Fruit fly (Drosophila melanogaster) whole organism, embryonic: ENCODE data around the gene DCAF12.
A peak's percentile ranks its signal among the peaks of the same experiment; 100 is the strongest.

Source experiments
- CG10979 ChIP-seq: fragments of 200-800 bp; sonication (Bioruptor generic); optimal IDR thresholded peaks from 2 replicates; lab custom pipeline; 2018; ENCODE audit warnings: missing biosample characterization, mild to moderate bottlenecking, missing genetic modification characterization, moderate library complexity
- CG11093 ChIP-seq: fragments of 200-800 bp; sonication (Bioruptor generic); IDR thresholded peaks from 3 replicates; pipeline ENCODE4 v1.3.6; 2022; ENCODE audit warnings: missing biosample characterization, missing genetic modification characterization
- CG11504 ChIP-seq: fragments of 200-800 bp; sonication (Bioruptor generic); optimal IDR thresholded peaks from 3 replicates; lab custom pipeline; 2019; ENCODE audit warnings: missing biosample characterization, mild to moderate bottlenecking, missing genetic modification characterization, moderate library complexity
- CG11723 ChIP-seq: fragments of 200-800 bp; sonication (Bioruptor generic); optimal IDR thresholded peaks from 2 replicates; lab custom pipeline; 2017; ENCODE audit warnings: missing biosample characterization, mild to moderate bottlenecking, missing genetic modification characterization
- CG12299 ChIP-seq: fragments of 200-800 bp; sonication (Bioruptor generic); optimal IDR thresholded peaks from 2 replicates; lab custom pipeline; 2018; ENCODE audit warnings: missing biosample characterization, mild to moderate bottlenecking, missing genetic modification characterization
- CG15269 ChIP-seq: fragments of 200-800 bp; sonication (Bioruptor generic); optimal IDR thresholded peaks from 2 replicates; lab custom pipeline; 2018; ENCODE audit warnings: missing biosample characterization, mild to moderate bottlenecking, missing genetic modification characterization, moderate library complexity
- CG15479 ChIP-seq: fragments of 200-800 bp; sonication (Bioruptor generic); optimal IDR thresholded peaks from 3 replicates; lab custom pipeline; 2019; ENCODE audit warnings: missing biosample characterization, mild to moderate bottlenecking, missing genetic modification characterization, moderate library complexity
- CG15514 ChIP-seq: fragments of 200-800 bp; sonication (Bioruptor generic); optimal IDR thresholded peaks from 3 replicates; lab custom pipeline; 2017; ENCODE audit warnings: missing biosample characterization, missing genetic modification characterization, mild to moderate bottlenecking, moderate library complexity, missing genetic modification reagents
- CG30403 ChIP-seq: fragments of 200-800 bp; sonication (Bioruptor generic); optimal IDR thresholded peaks from 3 replicates; lab custom pipeline; 2016; ENCODE audit warnings: missing biosample characterization, missing genetic modification characterization
- CG31388 ChIP-seq: fragments of 200-800 bp; sonication (Bioruptor generic); optimal IDR thresholded peaks from 2 replicates; lab custom pipeline; 2016; ENCODE audit warnings: missing biosample characterization, missing genetic modification characterization
- CG33213 ChIP-seq: fragments of 200-800 bp; sonication (Bioruptor generic); optimal IDR thresholded peaks from 3 replicates; lab custom pipeline; 2016; ENCODE audit warnings: missing biosample characterization, missing genetic modification characterization
- CG6175 ChIP-seq: fragments of 200-800 bp; sonication (Bioruptor generic); IDR thresholded peaks from 3 replicates; pipeline ENCODE4 v1.3.6; 2022; ENCODE audit warnings: missing biosample characterization, missing genetic modification characterization
- CG7987 ChIP-seq: fragments of 200-800 bp; sonication (Bioruptor generic); optimal IDR thresholded peaks from 2 replicates; lab custom pipeline; 2018; ENCODE audit warnings: missing biosample characterization, mild to moderate bottlenecking, missing genetic modification characterization, moderate library complexity
- CG9437 ChIP-seq: fragments of 200-800 bp; sonication (Bioruptor generic); optimal IDR thresholded peaks from 2 replicates; lab custom pipeline; 2018; ENCODE audit warnings: missing biosample characterization, mild to moderate bottlenecking, missing genetic modification characterization
- Camta ChIP-seq: fragments of 200-800 bp; sonication (Bioruptor generic); optimal IDR thresholded peaks from 2 replicates; lab custom pipeline; 2016; ENCODE audit warnings: missing biosample characterization, missing genetic modification characterization
- CkIIα-i1 ChIP-seq: fragments of 200-800 bp; sonication (Bioruptor generic); IDR thresholded peaks from 2 replicates; pipeline ENCODE4 v1.3.6; 2022; ENCODE audit warnings: missing biosample characterization, missing genetic modification characterization
- Dbx ChIP-seq: fragments of 200-800 bp; sonication (Bioruptor generic); IDR thresholded peaks from 3 replicates; pipeline ENCODE4 v1.3.6; 2022; ENCODE audit warnings: missing biosample characterization, missing genetic modification characterization
- Dfd ChIP-seq, 2 experiments: fragments of >200 bp; optimal IDR thresholded peaks; 2 replicates each; lab custom pipeline; 2017; ENCODE audit warnings: missing biosample characterization in 2 of 2, missing genetic modification characterization in 2 of 2
- Dp ChIP-seq: fragments of 200-800 bp; sonication (Bioruptor generic); optimal IDR thresholded peaks from 2 replicates; lab custom pipeline; 2018; ENCODE audit warnings: missing biosample characterization, mild to moderate bottlenecking, missing genetic modification characterization, moderate library complexity
- Elba2 ChIP-seq: fragments of 200-800 bp; sonication (Bioruptor generic); optimal IDR thresholded peaks from 3 replicates; lab custom pipeline; 2016; ENCODE audit warnings: missing biosample characterization, missing genetic modification characterization
- Hand ChIP-seq: fragments of 200-800 bp; sonication (Bioruptor generic); optimal IDR thresholded peaks from 2 replicates; lab custom pipeline; 2017; ENCODE audit warnings: mild to moderate bottlenecking, missing biosample characterization, missing genetic modification reagents, missing genetic modification characterization
- MESR4 ChIP-seq: fragments of 200-800 bp; sonication (Bioruptor generic); optimal IDR thresholded peaks from 2 replicates; lab custom pipeline; 2018; ENCODE audit warnings: missing biosample characterization, mild to moderate bottlenecking, missing genetic modification characterization, moderate library complexity
- Med ChIP-seq: fragments of 200-800 bp; sonication (Bioruptor generic); peaks from one replicate; lab custom pipeline; 2016; ENCODE audit warnings: missing biosample characterization, missing genetic modification characterization, mild to moderate bottlenecking, inconsistent platforms, moderate library complexity
- Meics ChIP-seq: fragments of 200-800 bp; sonication (Bioruptor generic); optimal IDR thresholded peaks from 2 replicates; lab custom pipeline; 2017; ENCODE audit warnings: missing biosample characterization, mild to moderate bottlenecking, missing genetic modification characterization
- Mes4 ChIP-seq: fragments of 200-800 bp; sonication (Bioruptor generic); optimal IDR thresholded peaks from 2 replicates; lab custom pipeline; 2016; ENCODE audit warnings: missing biosample characterization, missing genetic modification characterization
- NK7.1 ChIP-seq: fragments of 200-800 bp; sonication (Bioruptor generic); optimal IDR thresholded peaks from 3 replicates; lab custom pipeline; 2016; ENCODE audit warnings: missing biosample characterization, missing genetic modification characterization
- Sry-δ ChIP-seq: fragments of 200-800 bp; sonication (Bioruptor generic); optimal IDR thresholded peaks from 2 replicates; lab custom pipeline; 2016; ENCODE audit warnings: missing biosample characterization, missing genetic modification characterization
- Taf1 ChIP-seq: fragments of 200-800 bp; sonication (Bioruptor generic); IDR thresholded peaks from 2 replicates; pipeline ENCODE4 v1.3.6; 2022; ENCODE audit warnings: missing biosample characterization, missing genetic modification characterization
- YL-1 ChIP-seq: fragments of 200-800 bp; sonication (Bioruptor generic); optimal IDR thresholded peaks from 3 replicates; lab custom pipeline; 2017; ENCODE audit warnings: missing biosample characterization, mild to moderate bottlenecking, missing genetic modification characterization
- ase ChIP-seq: fragments of 200-800 bp; sonication (Bioruptor generic); IDR thresholded peaks from 3 replicates; pipeline ENCODE4 v1.3.6; 2022; ENCODE audit warnings: missing biosample characterization, missing genetic modification characterization
- cad ChIP-seq: fragments of >200 bp; optimal IDR thresholded peaks from 2 replicates; lab custom pipeline; 2017; ENCODE audit warnings: missing biosample characterization, missing genetic modification characterization
- chif ChIP-seq, 2 experiments: fragments of 200-800 bp; sonication (Bioruptor generic); optimal IDR thresholded peaks; 3 replicates each; lab custom pipeline; 2016; ENCODE audit warnings: missing biosample characterization in 2 of 2, missing genetic modification characterization in 2 of 2
- emc ChIP-seq: fragments of 200-800 bp; sonication (Bioruptor generic); optimal IDR thresholded peaks from 2 replicates; lab custom pipeline; 2016; ENCODE audit warnings: missing biosample characterization, missing genetic modification characterization
- eve ChIP-seq, 2 experiments: fragments of >200 bp; optimal IDR thresholded peaks; 2 replicates each; lab custom pipeline; 2017; ENCODE audit warnings: missing biosample characterization in 2 of 2, missing genetic modification characterization in 2 of 2
- exex ChIP-seq: fragments of 200-800 bp; sonication (Bioruptor generic); optimal IDR thresholded peaks from 4 replicates; lab custom pipeline; 2018; ENCODE audit warnings: missing biosample characterization, mild to moderate bottlenecking, missing genetic modification characterization, moderate library complexity
- ftz-f1 ChIP-seq: fragments of 200-800 bp; sonication (Bioruptor generic); optimal IDR thresholded peaks from 2 replicates; lab custom pipeline; 2016; ENCODE audit warnings: missing biosample characterization, missing genetic modification characterization
- hb ChIP-seq: fragments of 200-800 bp; sonication (Bioruptor generic); IDR thresholded peaks from 3 replicates; pipeline ENCODE4 v1.3.6; 2022; ENCODE audit warnings: missing biosample characterization, missing genetic modification characterization; ENCODE audit not compliant: partially characterized antibody
- hkb ChIP-seq, 2 experiments: fragments of 200-800 bp in 1 of 2; fragments of >200 bp in 1 of 2; sonication (Bioruptor generic) in 1 of 2; IDR thresholded peaks in 1 of 2; optimal IDR thresholded peaks in 1 of 2; 2 replicates each; pipeline versions ENCODE4 v1.3.6 to Lab custom; 2017 to 2022; ENCODE audit warnings: missing biosample characterization in 1 of 2, missing genetic modification characterization in 1 of 2
- insv ChIP-seq, 2 experiments: fragments of 200-800 bp; sonication (Bioruptor generic); optimal IDR thresholded peaks; 3 replicates each; lab custom pipeline; 2016 to 2018; ENCODE audit warnings: missing biosample characterization in 2 of 2, missing genetic modification characterization in 2 of 2
- kni ChIP-seq: fragments of 200-800 bp; sonication (Bioruptor generic); optimal IDR thresholded peaks from 3 replicates; lab custom pipeline; 2017; ENCODE audit warnings: mild to moderate bottlenecking, missing biosample characterization, missing genetic modification reagents, missing genetic modification characterization
- lmd ChIP-seq: fragments of 200-800 bp; sonication (Bioruptor generic); IDR thresholded peaks from 2 replicates; pipeline ENCODE4 v1.3.6; 2022; ENCODE audit warnings: missing biosample characterization, missing genetic modification characterization
- pan ChIP-seq, 4 experiments: fragments of >200 bp in 3 of 4; fragments of 200-800 bp in 1 of 4; sonication (Bioruptor generic) in 1 of 4; optimal IDR thresholded peaks in 3 of 4; IDR thresholded peaks in 1 of 4; 2 replicates each; pipeline versions ENCODE4 v1.3.6 to Lab custom; 2017 to 2022; ENCODE audit warnings: missing biosample characterization in 2 of 4, missing genetic modification characterization in 2 of 4, mixed read lengths in 1 of 4
- pfk ChIP-seq: fragments of 200-800 bp; sonication (Bioruptor generic); optimal IDR thresholded peaks from 2 replicates; lab custom pipeline; 2018; ENCODE audit warnings: missing biosample characterization, mild to moderate bottlenecking, missing genetic modification characterization, moderate library complexity
- pnt ChIP-seq: fragments of 200-800 bp; sonication (Bioruptor generic); optimal IDR thresholded peaks from 3 replicates; lab custom pipeline; 2016; ENCODE audit warnings: missing biosample characterization, missing genetic modification characterization
- sisA ChIP-seq: fragments of 200-800 bp; sonication (Bioruptor generic); IDR thresholded peaks from 2 replicates; pipeline ENCODE4 v1.3.6; 2022; ENCODE audit warnings: missing biosample characterization, missing genetic modification characterization
- so ChIP-seq: fragments of 200-800 bp; sonication (Bioruptor generic); IDR thresholded peaks from 3 replicates; pipeline ENCODE4 v1.3.6; 2022; ENCODE audit warnings: missing biosample characterization, missing genetic modification characterization
- tap ChIP-seq: fragments of 200-800 bp; optimal IDR thresholded peaks from 3 replicates; lab custom pipeline; 2019; ENCODE audit warnings: missing biosample characterization, mild to moderate bottlenecking, missing genetic modification characterization, moderate library complexity
- tio ChIP-seq: fragments of 200-800 bp; sonication (Bioruptor generic); optimal IDR thresholded peaks from 2 replicates; lab custom pipeline; 2017; ENCODE audit warnings: missing biosample characterization, missing genetic modification characterization, inconsistent platforms
- tx ChIP-seq: fragments of 200-800 bp; sonication (Bioruptor generic); optimal IDR thresholded peaks from 2 replicates; lab custom pipeline; 2016; ENCODE audit warnings: missing biosample characterization, missing genetic modification characterization
- zfh2 ChIP-seq: fragments of 200-800 bp; sonication (Bioruptor generic); optimal IDR thresholded peaks from 2 replicates; lab custom pipeline; 2016; ENCODE audit warnings: missing biosample characterization, missing genetic modification characterization

Gene DCAF12

dm6 chr3R:12016828-12017280 is at the start of gene DCAF12, which contains the start of gene Spt3 (continued):
- TF ChIP-seq Camta (no peak), Med (GFP tag; lab: Kevin White, UChicago) (peak; percentile 76), kni (GFP tag; lab: Kevin White, UChicago) (no peak), CG31388 (GFP tag; lab: Kevin White, UChicago) (no peak), MESR4 (GFP tag; lab: Kevin White, UChicago) (no peak), CG12299 (peak; percentile 1), lmd (GFP tag; lab: Robert Waterston, UW) (peak; percentile 49), CkIIα-i1 (GFP tag; lab: Robert Waterston, UW) (no peak), ftz-f1 (GFP tag; lab: Kevin White, UChicago) (no peak), so (GFP tag; lab: Robert Waterston, UW) (no peak), tio (GFP tag; lab: Kevin White, UChicago) (no peak), Mes4 (GFP tag; lab: Kevin White, UChicago) (no peak), CG11093 (no peak; the same call in 2 of the 3 replicates), CG33213 (GFP tag; lab: Kevin White, UChicago) (no peak), exex (no peak), insv (GFP tag; optimal IDR thresholded peaks at IDR 0.05; lab: Kevin White, UChicago) (peak in 1 of 2 experiments; percentile 23), emc (GFP tag; lab: Kevin White, UChicago) (no peak), NK7.1 (GFP tag; lab: Kevin White, UChicago) (peak; percentile 30), Dfd (GFP tag; optimal IDR thresholded peaks at IDR 0.05; lab: Kevin White, UChicago) (no peak), tx (GFP tag; lab: Kevin White, UChicago) (no peak), Elba2 (no peak), CG7987 (GFP tag; lab: Kevin White, UChicago) (no peak), hb (GFP tag; lab: Robert Waterston, UW) (peak; percentile 94), CG11723 (no peak), Taf1 (GFP tag; lab: Robert Waterston, UW) (no peak), CG6175 (no peak), Hand (GFP tag; lab: Kevin White, UChicago) (no peak), zfh2 (no peak), hkb (optimal IDR thresholded peaks at IDR 0.05; lab: Kevin White, UChicago) (no peak), hkb (GFP tag; IDR thresholded peaks at IDR 0.05; lab: Robert Waterston, UW) (0 out of 2 replicates have a peak, but pooled peaks have one; percentile 16), CG11504 (tag; lab: Kevin White, UChicago) (peak; percentile 71), ase (GFP tag; lab: Robert Waterston, UW) (no peak), Dp (no peak), Sry-δ (GFP tag; lab: Kevin White, UChicago) (peak; percentile 75), CG15479 (GFP tag; lab: Kevin White, UChicago) (no peak), CG15269 (tag; lab: Kevin White, UChicago) (no peak), tap (tag; lab: Kevin White, UChicago) (no peak), Dbx (GFP tag; lab: Robert Waterston, UW) (peak; percentile 49; the same call in 1 of the 3 replicates), pfk (no peak), eve (GFP tag; optimal IDR thresholded peaks at IDR 0.05; lab: Kevin White, UChicago) (no peak), CG15514 (GFP tag; lab: Kevin White, UChicago) (peak; percentile 99), pan (optimal IDR thresholded peaks at IDR 0.05; lab: Kevin White, UChicago) (no peak), pan (GFP tag; optimal IDR thresholded peaks at IDR 0.05 in 1 of 2, IDR thresholded peaks at IDR 0.05 in 1 of 2) (no peak), chif (GFP tag; optimal IDR thresholded peaks at IDR 0.05; lab: Kevin White, UChicago) (no peak), YL-1 (peak; percentile 5), CG30403 (GFP tag; lab: Kevin White, UChicago) (peak; percentile 33), cad (GFP tag; lab: Kevin White, UChicago) (no peak), sisA (peak; percentile 58), pnt (no peak), CG10979 (tag; lab: Kevin White, UChicago) (no peak), CG9437 (GFP tag; lab: Kevin White, UChicago) (peak; percentile 74), Meics (GFP tag; lab: Kevin White, UChicago) (no peak)
